Fruit fly (Drosophila melanogaster) whole organism, embryonic: ENCODE results near the gene Rnp4F.

Source experiments
- Aef1 ChIP-seq: fragments of 200-800 bp; sonication (Bioruptor generic); IDR thresholded peaks from 3 replicates; pipeline ENCODE4 v1.3.6; 2022; ENCODE audit warnings: missing biosample characterization, missing genetic modification characterization
- CG10366 ChIP-seq: fragments of 200-800 bp; sonication (Bioruptor generic); IDR thresholded peaks from 2 replicates; pipeline ENCODE4 v1.3.6; 2022; ENCODE audit warnings: missing biosample characterization, missing genetic modification characterization
- CG12744 ChIP-seq: fragments of 200-800 bp; sonication (Bioruptor generic); optimal IDR thresholded peaks from 2 replicates; lab custom pipeline; 2016; ENCODE audit warnings: missing biosample characterization, missing genetic modification characterization
- CG15011 ChIP-seq: fragments of 200-800 bp; sonication (Bioruptor generic); optimal IDR thresholded peaks from 3 replicates; lab custom pipeline; 2018; ENCODE audit warnings: missing biosample characterization, mild to moderate bottlenecking, missing genetic modification characterization
- CG15073 ChIP-seq: fragments of 200-800 bp; sonication (Bioruptor generic); optimal IDR thresholded peaks from 2 replicates; lab custom pipeline; 2016; ENCODE audit warnings: missing biosample characterization, missing genetic modification characterization
- CG15479 ChIP-seq: fragments of 200-800 bp; sonication (Bioruptor generic); optimal IDR thresholded peaks from 3 replicates; lab custom pipeline; 2019; ENCODE audit warnings: missing biosample characterization, mild to moderate bottlenecking, missing genetic modification characterization, moderate library complexity
- CG15696 ChIP-seq: fragments of 200-800 bp; sonication (Bioruptor generic); optimal IDR thresholded peaks from 2 replicates; lab custom pipeline; 2019; ENCODE audit warnings: missing biosample characterization, mild to moderate bottlenecking, missing genetic modification characterization, moderate library complexity
- CG18262 ChIP-seq: fragments of 200-800 bp; optimal IDR thresholded peaks from 3 replicates; lab custom pipeline; 2019; ENCODE audit warnings: missing biosample characterization, mild to moderate bottlenecking, missing genetic modification characterization, moderate library complexity
- CG2199 ChIP-seq: fragments of 200-800 bp; sonication (Bioruptor generic); IDR thresholded peaks from 3 replicates; pipeline ENCODE4 v1.3.6; 2022; ENCODE audit warnings: missing biosample characterization, missing genetic modification characterization
- CG2202 ChIP-seq: fragments of 200-800 bp; sonication (Bioruptor generic); optimal IDR thresholded peaks from 2 replicates; lab custom pipeline; 2018; ENCODE audit warnings: missing biosample characterization, mild to moderate bottlenecking, missing genetic modification characterization
- CG31388 ChIP-seq: fragments of 200-800 bp; sonication (Bioruptor generic); optimal IDR thresholded peaks from 2 replicates; lab custom pipeline; 2016; ENCODE audit warnings: missing biosample characterization, missing genetic modification characterization
- CG34224 ChIP-seq: fragments of 200-800 bp; sonication (Bioruptor generic); IDR thresholded peaks from 3 replicates; pipeline ENCODE4 v1.3.6; 2022; ENCODE audit warnings: missing biosample characterization, missing genetic modification characterization; ENCODE audit not compliant: partially characterized antibody
- CG42726 ChIP-seq: fragments of 200-800 bp; sonication (Bioruptor generic); IDR thresholded peaks from 2 replicates; pipeline ENCODE4 v1.3.6; 2022; ENCODE audit warnings: missing biosample characterization, missing genetic modification characterization; ENCODE audit not compliant: partially characterized antibody
- CG7372 ChIP-seq: fragments of 200-800 bp; sonication (Bioruptor generic); IDR thresholded peaks from 2 replicates; pipeline ENCODE4 v1.3.6; 2022; ENCODE audit warnings: missing biosample characterization, missing genetic modification characterization
- CG8281 ChIP-seq: fragments of 200-800 bp; sonication (Bioruptor generic); optimal IDR thresholded peaks from 2 replicates; lab custom pipeline; 2018; ENCODE audit warnings: missing biosample characterization, mild to moderate bottlenecking, missing genetic modification characterization, moderate library complexity
- CG8944 ChIP-seq: fragments of 200-800 bp; sonication (Bioruptor generic); optimal IDR thresholded peaks from 3 replicates; lab custom pipeline; 2016; ENCODE audit warnings: missing biosample characterization, missing genetic modification characterization
- CHES-1-like ChIP-seq: fragments of 200-800 bp; sonication (Bioruptor generic); optimal IDR thresholded peaks from 2 replicates; lab custom pipeline; 2016; ENCODE audit warnings: missing biosample characterization, missing genetic modification characterization
- Camta ChIP-seq: fragments of 200-800 bp; sonication (Bioruptor generic); optimal IDR thresholded peaks from 2 replicates; lab custom pipeline; 2016; ENCODE audit warnings: missing biosample characterization, missing genetic modification characterization
- E2f2 ChIP-seq: fragments of 200-800 bp; sonication (Bioruptor generic); IDR thresholded peaks from 2 replicates; pipeline ENCODE4 v1.3.6; 2022; ENCODE audit warnings: missing biosample characterization, missing genetic modification characterization
- MTF-1 ChIP-seq: fragments of 200-800 bp; sonication (Bioruptor generic); optimal IDR thresholded peaks from 2 replicates; lab custom pipeline; 2018; ENCODE audit warnings: missing biosample characterization, mild to moderate bottlenecking, missing genetic modification characterization, borderline replicate concordance
- NfI ChIP-seq: fragments of 200-800 bp; sonication (Bioruptor generic); optimal IDR thresholded peaks from 3 replicates; lab custom pipeline; 2018; ENCODE audit warnings: missing biosample characterization, mild to moderate bottlenecking, missing genetic modification characterization, moderate library complexity
- PHDP ChIP-seq: fragments of 200-800 bp; sonication (Bioruptor generic); optimal IDR thresholded peaks from 3 replicates; lab custom pipeline; 2018; ENCODE audit warnings: missing biosample characterization, mild to moderate bottlenecking, missing genetic modification characterization, moderate library complexity
- Sox100B ChIP-seq: fragments of 200-800 bp; sonication (Bioruptor generic); optimal IDR thresholded peaks from 3 replicates; lab custom pipeline; 2018; ENCODE audit warnings: missing biosample characterization, mild to moderate bottlenecking, missing genetic modification characterization
- Tbp ChIP-seq: fragments of >200 bp; optimal IDR thresholded peaks from 2 replicates; lab custom pipeline; 2018; ENCODE audit warnings: missing biosample characterization, missing genetic modification characterization
- Trl ChIP-seq, 3 experiments: fragments of >200 bp in 2 of 3; fragments of 200-800 bp in 1 of 3; sonication (Bioruptor generic) in 1 of 3; optimal IDR thresholded peaks; 2 replicates in 1 of 3; 3 replicates in 2 of 3; lab custom pipeline; 2016 to 2017; ENCODE audit warnings: missing biosample characterization in 1 of 3, missing genetic modification characterization in 1 of 3
- abd-A ChIP-seq: fragments of 200-800 bp; sonication (Bioruptor generic); optimal IDR thresholded peaks from 3 replicates; lab custom pipeline; 2019; ENCODE audit warnings: missing biosample characterization, mild to moderate bottlenecking, missing genetic modification characterization, moderate library complexity
- al ChIP-seq: fragments of 200-800 bp; sonication (Bioruptor generic); IDR thresholded peaks from 2 replicates; pipeline ENCODE4 v1.3.6; 2022; ENCODE audit warnings: missing biosample characterization, missing genetic modification characterization
- bbx ChIP-seq: fragments of 200-800 bp; sonication (Bioruptor generic); IDR thresholded peaks from 2 replicates; pipeline ENCODE4 v1.3.6; 2022; ENCODE audit warnings: missing biosample characterization, missing genetic modification characterization; ENCODE audit not compliant: partially characterized antibody
- dati ChIP-seq: fragments of 200-800 bp; sonication (Bioruptor generic); IDR thresholded peaks from 2 replicates; pipeline ENCODE4 v1.3.6; 2022; ENCODE audit warnings: missing biosample characterization, missing genetic modification characterization
- dimm ChIP-seq: fragments of 200-800 bp; sonication (Bioruptor generic); IDR thresholded peaks from 2 replicates; pipeline ENCODE4 v1.3.6; 2022; ENCODE audit warnings: missing biosample characterization, missing genetic modification characterization
- gce ChIP-seq: fragments of 200-800 bp; sonication (Bioruptor generic); IDR thresholded peaks from 3 replicates; pipeline ENCODE4 v1.3.6; 2022; ENCODE audit warnings: missing biosample characterization, missing genetic modification characterization
- gsb-n ChIP-seq: fragments of 200-800 bp; sonication (Bioruptor generic); optimal IDR thresholded peaks from 3 replicates; lab custom pipeline; 2018; ENCODE audit warnings: missing biosample characterization, mild to moderate bottlenecking, missing genetic modification characterization
- hb ChIP-seq: fragments of 200-800 bp; sonication (Bioruptor generic); IDR thresholded peaks from 3 replicates; pipeline ENCODE4 v1.3.6; 2022; ENCODE audit warnings: missing biosample characterization, missing genetic modification characterization; ENCODE audit not compliant: partially characterized antibody
- jing ChIP-seq: fragments of 200-800 bp; sonication (Bioruptor generic); optimal IDR thresholded peaks from 2 replicates; lab custom pipeline; 2018; ENCODE audit warnings: missing biosample characterization, mild to moderate bottlenecking, missing genetic modification characterization
- lmd ChIP-seq: fragments of 200-800 bp; sonication (Bioruptor generic); IDR thresholded peaks from 2 replicates; pipeline ENCODE4 v1.3.6; 2022; ENCODE audit warnings: missing biosample characterization, missing genetic modification characterization
- mld ChIP-seq: fragments of 200-800 bp; sonication (Bioruptor generic); IDR thresholded peaks from 3 replicates; pipeline ENCODE4 v1.3.6; 2022; ENCODE audit warnings: missing biosample characterization, missing genetic modification characterization; ENCODE audit not compliant: partially characterized antibody
- nerfin-1 ChIP-seq: fragments of 200-800 bp; sonication (Bioruptor generic); optimal IDR thresholded peaks from 3 replicates; lab custom pipeline; 2019; ENCODE audit warnings: missing biosample characterization, mild to moderate bottlenecking, missing genetic modification characterization, moderate library complexity
- org-1 ChIP-seq: fragments of 200-800 bp; sonication (Bioruptor generic); optimal IDR thresholded peaks from 2 replicates; lab custom pipeline; 2017; ENCODE audit warnings: missing biosample characterization, missing genetic modification characterization
- p53 ChIP-seq: fragments of 200-800 bp; sonication (Bioruptor generic); optimal IDR thresholded peaks from 2 replicates; lab custom pipeline; 2016; ENCODE audit warnings: missing biosample characterization, missing genetic modification characterization
- phol ChIP-seq: fragments of 200-800 bp; sonication (Bioruptor generic); optimal IDR thresholded peaks from 3 replicates; lab custom pipeline; 2018; ENCODE audit warnings: missing biosample characterization, mild to moderate bottlenecking, missing genetic modification characterization, moderate library complexity
- pnt ChIP-seq: fragments of 200-800 bp; sonication (Bioruptor generic); optimal IDR thresholded peaks from 3 replicates; lab custom pipeline; 2016; ENCODE audit warnings: missing biosample characterization, missing genetic modification characterization
- row ChIP-seq: fragments of 200-800 bp; sonication (Bioruptor generic); IDR thresholded peaks from 3 replicates; pipeline ENCODE4 v1.3.6; 2022; ENCODE audit warnings: missing biosample characterization, missing genetic modification characterization
- sd ChIP-seq: fragments of 200-800 bp; sonication (Bioruptor generic); optimal IDR thresholded peaks from 3 replicates; lab custom pipeline; 2018; ENCODE audit warnings: missing biosample characterization, mild to moderate bottlenecking, missing genetic modification characterization, moderate library complexity
- sens ChIP-seq: fragments of 200-800 bp; sonication (Bioruptor generic); peaks from one replicate; lab custom pipeline; 2016; ENCODE audit warnings: missing biosample characterization, missing genetic modification characterization
- sna ChIP-seq: fragments of 200-800 bp; sonication (Bioruptor generic); IDR thresholded peaks from 2 replicates; pipeline ENCODE4 v1.3.6; 2022; ENCODE audit warnings: missing biosample characterization, missing genetic modification characterization; ENCODE audit not compliant: partially characterized antibody
- tin ChIP-seq: fragments of 200-800 bp; sonication (Bioruptor generic); optimal IDR thresholded peaks from 3 replicates; lab custom pipeline; 2016; ENCODE audit warnings: missing biosample characterization, missing genetic modification characterization
- tup ChIP-seq: fragments of 200-800 bp; sonication (Bioruptor generic); optimal IDR thresholded peaks from 2 replicates; lab custom pipeline; 2016; ENCODE audit warnings: missing biosample characterization, mild to moderate bottlenecking, missing genetic modification characterization, moderate library complexity
- unc-4 ChIP-seq: fragments of 200-800 bp; sonication (Bioruptor generic); IDR thresholded peaks from 2 replicates; pipeline ENCODE4 v1.3.6; 2022; ENCODE audit warnings: missing biosample characterization, missing genetic modification characterization; ENCODE audit not compliant: partially characterized antibody
- wek ChIP-seq: fragments of 200-800 bp; sonication (Bioruptor generic); optimal IDR thresholded peaks from 3 replicates; lab custom pipeline; 2018; ENCODE audit warnings: missing biosample characterization, mild to moderate bottlenecking, missing genetic modification characterization, moderate library complexity
- z ChIP-seq: fragments of 200-800 bp; sonication (Bioruptor generic); IDR thresholded peaks from 3 replicates; pipeline ENCODE4 v1.3.6; 2022; ENCODE audit warnings: missing biosample characterization, missing genetic modification characterization

Rnp4F gene

dm6 chrX:5322459-5322883 lies at the start of gene Rnp4F (continued):
- TF ChIP-seq Aef1 = peak; percentile 67
- no peak for TF ChIP-seq CG2199 (GFP tag; lab: Robert Waterston, UW)
- peak; percentile 25 for TF ChIP-seq CG15696 (tag; lab: Kevin White, UChicago)
- no peak for TF ChIP-seq Trl (optimal IDR thresholded peaks at IDR 0.05; lab: Kevin White, UChicago)
- peak; percentile 68 for TF ChIP-seq Trl (GFP tag; optimal IDR thresholded peaks at IDR 0.05; lab: Kevin White, UChicago)
- peak; percentile 61 for TF ChIP-seq al
- TF ChIP-seq E2f2 (GFP tag; lab: Robert Waterston, UW) = peak; percentile 52
- TF ChIP-seq org-1 (GFP tag; lab: Kevin White, UChicago) = no peak
- no peak for TF ChIP-seq MTF-1 (GFP tag; lab: Kevin White, UChicago)
- TF ChIP-seq dimm (GFP tag; lab: Robert Waterston, UW) = no peak
- peak; percentile 61; the same call in 2 of the 3 replicates for TF ChIP-seq mld (GFP tag; lab: Robert Waterston, UW)
- peak; percentile 75 for TF ChIP-seq unc-4 (GFP tag; lab: Robert Waterston, UW)
- no peak for TF ChIP-seq wek (GFP tag; lab: Kevin White, UChicago)
- no peak for TF ChIP-seq Sox100B (GFP tag; lab: Kevin White, UChicago)
- no peak for TF ChIP-seq CG15011 (GFP tag; lab: Kevin White, UChicago)
- peak; percentile 53 for TF ChIP-seq p53 (GFP tag; lab: Kevin White, UChicago)
- peak; percentile 90 for TF ChIP-seq sens (GFP tag; lab: Kevin White, UChicago)
- peak; percentile 44 for TF ChIP-seq CG12744 (GFP tag; lab: Kevin White, UChicago)
- TF ChIP-seq CHES-1-like (GFP tag; lab: Kevin White, UChicago) = peak; percentile 81
- TF ChIP-seq z (GFP tag; lab: Robert Waterston, UW) = no peak
- TF ChIP-seq PHDP (tag; lab: Kevin White, UChicago) = no peak
- no peak for TF ChIP-seq CG18262 (tag; lab: Kevin White, UChicago)
- TF ChIP-seq pnt = peak; percentile 73
- peak; percentile 6 for TF ChIP-seq nerfin-1
- TF ChIP-seq lmd (GFP tag; lab: Robert Waterston, UW) = peak; percentile 70; the same call in 1 of the 2 replicates
- peak; percentile 80 for TF ChIP-seq bbx (GFP tag; lab: Robert Waterston, UW)
- peak; percentile 83 for TF ChIP-seq CG42726 (GFP tag; lab: Robert Waterston, UW)
- no peak for TF ChIP-seq abd-A (tag; lab: Kevin White, UChicago)
- peak; percentile 94 for TF ChIP-seq row (GFP tag; lab: Robert Waterston, UW)
- TF ChIP-seq CG15479 (GFP tag; lab: Kevin White, UChicago) = no peak
- TF ChIP-seq sd (tag; lab: Kevin White, UChicago) = no peak
- TF ChIP-seq tin (GFP tag; lab: Kevin White, UChicago) = peak; percentile 74
- TF ChIP-seq phol (tag; lab: Kevin White, UChicago) = peak; percentile 78
- TF ChIP-seq gce = no peak
- no peak for TF ChIP-seq gsb-n (tag; lab: Kevin White, UChicago)
- TF ChIP-seq CG7372 (GFP tag; lab: Robert Waterston, UW) = peak; percentile 49
- no peak for TF ChIP-seq CG15073 (GFP tag; lab: Kevin White, UChicago)
- 0 out of 2 replicates have a peak, but pooled peaks have one; percentile 10 for TF ChIP-seq dati
- peak; percentile 58; the same call in 1 of the 2 replicates for TF ChIP-seq CG10366 (GFP tag; lab: Robert Waterston, UW)
- no peak for TF ChIP-seq Tbp
- TF ChIP-seq CG34224 = peak; percentile 64
- TF ChIP-seq tup (GFP tag; lab: Kevin White, UChicago) = peak; percentile 8
- peak; percentile 76 for TF ChIP-seq CG8944 (GFP tag; lab: Kevin White, UChicago)
- no peak for TF ChIP-seq CG8281 (tag; lab: Kevin White, UChicago)
- peak; percentile 64 for TF ChIP-seq NfI (GFP tag; lab: Kevin White, UChicago)
- TF ChIP-seq CG31388 (GFP tag; lab: Kevin White, UChicago) = no peak
- TF ChIP-seq jing = no peak
- TF ChIP-seq sna (GFP tag; lab: Robert Waterston, UW) = peak; percentile 60; the same call in 1 of the 2 replicates
- TF ChIP-seq Camta (GFP tag; lab: Kevin White, UChicago) = peak; percentile 69
- TF ChIP-seq CG2202 = no peak
- peak; percentile 60; the same call in 2 of the 3 replicates for TF ChIP-seq hb (GFP tag; lab: Robert Waterston, UW)
